Worm (Caenorhabditis elegans) whole organism, L1 larva: ENCODE measurements around the gene rbc-1.

Experiments used
- blmp-1 ChIP-seq: fragments of 150-350 bp; optimal IDR thresholded peaks from 2 replicates; lab custom pipeline; 2014; ENCODE audit warnings: missing biosample characterization, missing genetic modification characterization
- ceh-63 ChIP-seq: fragments of 200-800 bp; sonication (Bioruptor generic); optimal IDR thresholded peaks from 2 replicates; lab custom pipeline; 2018; ENCODE audit warnings: mild to moderate bottlenecking, missing genetic modification characterization, missing compliant biosample characterization
- jun-1 ChIP-seq: fragments of 150-350 bp; optimal IDR thresholded peaks from 2 replicates; lab custom pipeline; 2014; ENCODE audit warnings: missing biosample characterization, missing genetic modification reagents, missing genetic modification characterization
- lin-39 ChIP-seq: fragments of 150-350 bp; optimal IDR thresholded peaks from 2 replicates; lab custom pipeline; 2014; ENCODE audit warnings: missing biosample characterization, missing genetic modification reagents, missing genetic modification characterization
- nhr-11 ChIP-seq: fragments of 150-350 bp; optimal IDR thresholded peaks from 2 replicates; lab custom pipeline; 2014; ENCODE audit warnings: missing biosample characterization, missing genetic modification characterization
- nhr-20 ChIP-seq: sonication (generic microtip); optimal IDR thresholded peaks from 2 replicates; lab custom pipeline; 2016; ENCODE audit warnings: mild to moderate bottlenecking, missing genetic modification characterization, missing compliant biosample characterization
- nhr-90 ChIP-seq: sonication (generic microtip); optimal IDR thresholded peaks from 2 replicates; lab custom pipeline; 2016; ENCODE audit warnings: mild to moderate bottlenecking, missing genetic modification characterization, missing compliant biosample characterization; ENCODE audit not compliant: poor library complexity
- pax-3 ChIP-seq: fragments of 200-800 bp; sonication (Bioruptor generic); optimal IDR thresholded peaks from 2 replicates; lab custom pipeline; 2018; ENCODE audit warnings: mild to moderate bottlenecking, missing genetic modification characterization, moderate library complexity, missing compliant biosample characterization
- snpc-4 ChIP-seq: fragments of 150-350 bp; optimal IDR thresholded peaks from 2 replicates; lab custom pipeline; 2014; ENCODE audit warnings: missing biosample characterization, missing genetic modification characterization
- unc-130 ChIP-seq: fragments of 150-350 bp; optimal IDR thresholded peaks from 2 replicates; lab custom pipeline; 2017; ENCODE audit warnings: missing biosample characterization, missing genetic modification characterization, inconsistent platforms
- zag-1 ChIP-seq: fragments of 150-350 bp; optimal IDR thresholded peaks from 2 replicates; lab custom pipeline; 2014; ENCODE audit warnings: missing biosample characterization, missing genetic modification characterization
- ztf-11 ChIP-seq, 2 experiments: sonication (generic microtip); optimal IDR thresholded peaks; 2 replicates each; lab custom pipeline; 2016 to 2017; ENCODE audit warnings: missing genetic modification characterization in 2 of 2, missing biosample characterization in 1 of 2, missing compliant biosample characterization in 1 of 2
- ztf-4 ChIP-seq: fragments of 150-350 bp; optimal IDR thresholded peaks from 2 replicates; lab custom pipeline; 2014; ENCODE audit warnings: missing biosample characterization, missing genetic modification characterization

- TF ChIP-seq ztf-11 (tag; optimal IDR thresholded peaks at IDR 0.05; lab: Kevin White, UChicago) (no peak), ztf-4 (tag; lab: Kevin White, UChicago) (no peak), nhr-20 (tag; lab: Kevin White, UChicago) (no peak), lin-39 (tag; lab: Kevin White, UChicago) (no peak), zag-1 (tag; lab: Kevin White, UChicago) (no peak), jun-1 (no peak), snpc-4 (tag; lab: Kevin White, UChicago) (no peak), ceh-63 (no peak), nhr-90 (tag; lab: Kevin White, UChicago) (no peak), nhr-11 (tag; lab: Kevin White, UChicago) (no peak), blmp-1 (tag; lab: Kevin White, UChicago) (no peak), pax-3 (tag; lab: Kevin White, UChicago) (no peak), unc-130 (tag; lab: Kevin White, UChicago) (no peak)
These were observed 10.0 kb downstream of the rbc-1 start for ce11 chrX:14621207-14621606.
